Fruit fly (Drosophila melanogaster): ENCODE measurements around the gene CG31109.

The CG31109 gene

dm6 chr3R:25064907-25065841 lies 10.7 kb upstream of the CG31109 start, which contains the start of the genes veli and PQBP1:
veli (minus strand) TSS chr3R:25065591.
PQBP1 (plus strand) TSS chr3R:25065791.
- TF ChIP-seq CG7101 (tag; optimal IDR thresholded peaks at IDR 0.05) (no peak), tj (GFP tag; optimal IDR thresholded peaks at IDR 0.05) (no peak), toe (GFP tag; optimal IDR thresholded peaks at IDR 0.05) (no peak), CG7045 (GFP tag; optimal IDR thresholded peaks at IDR 0.05) (no peak), CG14711 (tag; optimal IDR thresholded peaks at IDR 0.05) (peak; percentile 18)

- TF ChIP-seq kay (GFP tag; ENCODE audit: borderline replicate concordance) (peak; percentile 7), CG5204 (GFP tag; optimal IDR thresholded peaks at IDR 0.05) (no peak)
Measured at dm6 chr3R:25060462-25060861, 6.0 kb upstream of the CG31109 start.

- TF ChIP-seq kay (GFP tag; ENCODE audit: borderline replicate concordance) (peak; percentile 86), ovo (GFP tag; optimal IDR thresholded peaks at IDR 0.05) (peak; percentile 86), CG12768 (GFP tag; optimal IDR thresholded peaks at IDR 0.05) (peak; percentile 8), cnc (optimal IDR thresholded peaks at IDR 0.05) (no peak), pad (GFP tag; optimal IDR thresholded peaks at IDR 0.05) (peak; percentile 93), cic (GFP tag; optimal IDR thresholded peaks at IDR 0.05) (peak; percentile 56)
Measured at dm6 chr3R:25056488-25057157, 2.2 kb upstream of the CG31109 start.

dm6 chr3R:25056016-25056415 lies 1.6 kb upstream of the CG31109 start, which contains the start of the genes CG31111 and stac:
CG31111 (minus strand) TSS chr3R:25056177.
stac (plus strand) TSS chr3R:25056286.
- TF ChIP-seq Mnt (GFP tag; optimal IDR thresholded peaks at IDR 0.05) (peak; percentile 6), cnc (optimal IDR thresholded peaks at IDR 0.05) (no peak), CG14711 (tag; optimal IDR thresholded peaks at IDR 0.05) (peak; percentile 9), Clk (GFP tag; optimal IDR thresholded peaks at IDR 0.05) (no peak), CG11617 (GFP tag; optimal IDR thresholded peaks at IDR 0.05) (peak; percentile 35), CG7101 (tag; optimal IDR thresholded peaks at IDR 0.05) (peak; percentile 12), CG33017 (tag; optimal IDR thresholded peaks at IDR 0.05) (peak; percentile 32), CG1620 (GFP tag; optimal IDR thresholded peaks at IDR 0.05) (no peak), pad (GFP tag; optimal IDR thresholded peaks at IDR 0.05) (no peak), toe (GFP tag; optimal IDR thresholded peaks at IDR 0.05) (no peak), kay (GFP tag; ENCODE audit: borderline replicate concordance) (peak; percentile 89)

dm6 chr3R:25051441-25052097 lies 2.9 kb downstream of the CG31109 start:
- TF ChIP-seq cic (GFP tag; optimal IDR thresholded peaks at IDR 0.05) (peak; percentile 78), kay (GFP tag; ENCODE audit: borderline replicate concordance) (peak; percentile 92), Hr96 (GFP tag; optimal IDR thresholded peaks at IDR 0.05) (no peak), toe (GFP tag; optimal IDR thresholded peaks at IDR 0.05) (no peak), CG7045 (GFP tag; optimal IDR thresholded peaks at IDR 0.05) (no peak), Mnt (GFP tag; optimal IDR thresholded peaks at IDR 0.05) (peak; percentile 43), CG11617 (GFP tag; optimal IDR thresholded peaks at IDR 0.05) (no peak), tj (GFP tag; optimal IDR thresholded peaks at IDR 0.05) (peak; percentile 9), Clk (GFP tag; optimal IDR thresholded peaks at IDR 0.05) (no peak), CG12768 (GFP tag; optimal IDR thresholded peaks at IDR 0.05) (no peak), bab1 (GFP tag; optimal IDR thresholded peaks at IDR 0.05) (no peak), pad (GFP tag; optimal IDR thresholded peaks at IDR 0.05) (no peak)

dm6 chr3R:25050649-25051048 lies 3.8 kb downstream of the CG31109 start:
- TF ChIP-seq CG11617 (GFP tag; optimal IDR thresholded peaks at IDR 0.05) (no peak), pad (GFP tag; optimal IDR thresholded peaks at IDR 0.05) (no peak), Mnt (GFP tag; optimal IDR thresholded peaks at IDR 0.05) (no peak), toe (GFP tag; optimal IDR thresholded peaks at IDR 0.05) (no peak), CG33017 (tag; optimal IDR thresholded peaks at IDR 0.05) (no peak), CG5204 (GFP tag; optimal IDR thresholded peaks at IDR 0.05) (no peak), CG1620 (GFP tag; optimal IDR thresholded peaks at IDR 0.05) (no peak), kay (GFP tag; ENCODE audit: borderline replicate concordance) (no peak), CG7045 (GFP tag; optimal IDR thresholded peaks at IDR 0.05) (no peak), CG12768 (GFP tag; optimal IDR thresholded peaks at IDR 0.05) (no peak), ovo (GFP tag; optimal IDR thresholded peaks at IDR 0.05) (no peak), tj (GFP tag; optimal IDR thresholded peaks at IDR 0.05) (no peak)
